Fruit fly (Drosophila melanogaster) ovary, adult (tissue): ENCODE measurements around the gene CG16800.
A peak's percentile ranks its signal among the peaks of the same experiment; 100 is the strongest.

ENCODE experiments used
- CG17801 ChIP-seq: fragments of 200-800 bp; optimal IDR thresholded peaks from 2 replicates; lab custom pipeline; 2019; ENCODE audit warnings: missing biosample characterization, mild to moderate bottlenecking, missing genetic modification characterization, moderate library complexity; ENCODE audit not compliant: partially characterized antibody

Gene CG16800

dm6 chr2L:12966290-12966689, at the start of gene CG16800:
TSS of gene CG16800 (plus strand) at chr2L:12966590.
- TF ChIP-seq CG17801 (GFP tag; lab: Kevin White, UChicago), result no peak

DNA sequence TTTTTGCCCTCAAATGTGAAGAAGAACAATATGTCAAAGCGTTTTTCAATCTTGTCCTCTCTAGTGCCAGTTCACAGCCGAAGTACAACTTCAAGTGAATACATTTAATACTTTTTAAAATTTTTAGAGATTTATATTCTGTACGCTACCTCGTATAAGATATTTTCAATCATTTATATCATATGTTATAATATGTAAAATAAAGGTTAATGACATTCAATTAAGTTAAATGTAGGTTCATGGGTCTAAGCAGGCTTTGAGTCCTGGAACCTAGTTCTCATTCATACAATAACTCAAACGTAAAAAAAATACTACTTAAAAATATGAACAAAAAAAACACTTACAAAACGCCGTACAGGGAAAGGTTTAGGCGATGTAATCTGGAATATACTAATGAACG, 45.6 kb upstream of the CG16800 start, which contains the start of gene ACXA:
Gene ACXA, plus strand, starts transcription at position 301 of the 400 bp plus-strand sequence.
- no peak for TF ChIP-seq CG17801 (GFP tag; lab: Kevin White, UChicago)

DNA sequence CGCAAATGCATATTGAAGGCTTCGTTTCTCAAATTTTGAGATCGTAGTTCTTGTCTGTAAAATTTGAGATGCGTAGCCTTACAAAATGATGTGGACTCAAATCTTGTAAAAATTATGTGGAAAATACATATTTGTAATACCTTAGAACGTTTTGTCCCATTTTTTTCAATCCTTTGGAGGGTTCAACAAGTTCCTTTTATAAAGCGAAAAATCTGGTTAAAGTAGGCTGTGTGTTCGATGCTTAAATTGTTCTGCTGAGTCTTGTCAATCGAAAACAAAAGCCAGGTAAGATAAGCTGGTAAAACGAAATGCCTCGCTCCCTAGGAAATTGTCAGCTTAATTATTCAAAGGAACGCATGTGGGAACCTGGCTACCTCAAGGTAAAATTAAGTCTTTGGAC, 41.1 kb upstream of the CG16800 start, which contains the start of gene ACXE:
Gene ACXE, plus strand, starts transcription at position 301 of the 400 bp plus-strand sequence.
- no peak for TF ChIP-seq CG17801 (GFP tag; lab: Kevin White, UChicago)

DNA sequence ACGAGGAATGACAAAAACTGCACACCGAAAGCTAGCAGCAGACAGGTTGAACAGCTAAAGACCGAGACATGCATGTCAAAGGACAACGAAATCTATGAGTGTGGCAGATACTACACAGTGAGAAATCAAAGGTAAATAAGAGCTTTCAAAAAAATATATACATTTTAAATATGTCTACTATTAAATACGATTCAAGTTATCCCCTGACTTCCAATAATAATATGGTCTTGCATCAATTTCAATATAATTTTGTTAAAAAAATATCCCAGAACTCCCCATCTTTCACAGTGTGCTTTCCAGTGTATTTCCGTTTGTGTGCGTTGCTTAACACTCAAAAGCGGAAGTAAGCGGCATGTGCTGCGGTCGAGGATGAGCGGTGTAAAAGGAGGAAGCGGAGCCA, 33.4 kb upstream of the CG16800 start:
- no peak for TF ChIP-seq CG17801 (GFP tag; lab: Kevin White, UChicago)

DNA sequence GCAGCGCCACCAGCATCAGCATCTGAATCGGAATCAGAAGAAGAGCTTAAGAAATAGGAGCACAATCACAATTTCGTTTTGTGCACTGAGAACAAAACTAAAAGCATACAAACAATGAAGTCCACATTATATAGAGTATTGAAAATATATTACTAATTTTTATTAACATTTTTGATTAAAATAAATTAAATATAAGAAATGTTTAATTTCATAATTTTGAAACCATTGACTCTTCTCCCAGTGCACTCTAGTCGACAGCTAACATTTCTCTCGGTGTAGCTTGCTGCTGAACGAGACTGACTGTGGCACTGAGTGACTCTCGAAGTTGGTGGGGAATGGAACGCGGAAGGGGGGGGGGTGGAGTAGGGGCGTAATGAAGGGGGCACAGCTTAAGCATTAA, 15.7 kb upstream of the CG16800 start:
- TF ChIP-seq CG17801 (GFP tag; lab: Kevin White, UChicago), result no peak

DNA sequence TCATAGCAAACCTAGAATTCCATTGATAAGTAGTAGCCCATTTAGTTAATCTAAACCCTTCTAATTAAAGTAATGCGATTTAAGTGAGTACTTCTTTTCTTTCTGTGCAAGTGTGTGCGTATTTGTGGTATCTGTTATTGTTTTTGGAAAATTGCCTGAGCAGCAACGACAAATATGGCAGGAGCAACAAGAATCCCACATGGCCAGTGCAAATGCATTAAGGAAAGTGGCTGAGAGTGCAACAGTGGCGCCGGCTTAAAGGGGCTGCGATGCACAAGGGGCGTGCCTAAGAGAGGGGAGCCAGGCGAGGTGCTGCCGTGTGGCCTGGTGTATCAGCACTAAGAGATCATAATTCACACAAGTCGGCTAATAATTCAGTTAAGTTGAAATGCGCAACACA, 3.2 kb downstream of the CG16800 start:
- TF ChIP-seq CG17801 (GFP tag; lab: Kevin White, UChicago), result no peak

DNA sequence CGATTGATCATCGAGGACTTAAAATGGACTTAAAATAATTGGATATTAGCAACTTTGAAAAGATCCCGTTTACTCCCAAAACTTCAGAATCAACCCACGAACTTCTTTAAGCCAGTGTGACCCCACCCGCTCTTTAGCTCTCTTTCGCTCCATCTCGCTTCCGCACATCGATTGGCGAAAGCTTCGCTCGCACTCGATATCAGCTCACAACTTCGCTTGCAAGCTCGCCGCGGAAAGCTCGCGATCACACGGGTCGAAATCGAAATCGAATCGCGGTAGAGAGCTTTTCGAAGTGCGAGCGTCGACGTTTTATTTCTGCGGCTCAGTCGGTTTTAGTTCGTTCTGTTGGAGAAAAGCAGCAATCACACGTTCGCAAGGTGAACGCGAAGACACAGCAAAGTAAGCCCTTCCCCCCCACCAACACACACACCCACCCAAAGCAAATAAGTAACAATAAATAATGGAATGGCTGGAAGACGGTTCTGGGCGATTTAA, 7.7 kb downstream of the CG16800 start, which contains the start of gene Vha68-2:
Gene Vha68-2, plus strand, starts transcription at position 278 of the 495 bp plus-strand sequence.
- peak; percentile 66 for TF ChIP-seq CG17801 (GFP tag; lab: Kevin White, UChicago)

dm6 chr2L:12974562-12975366, 8.4 kb downstream of the CG16800 start:
- no peak for TF ChIP-seq CG17801 (GFP tag; lab: Kevin White, UChicago)

dm6 chr2L:12975367-12975655, 8.9 kb downstream of the CG16800 start:
- TF ChIP-seq CG17801 (GFP tag; lab: Kevin White, UChicago), result no peak

DNA sequence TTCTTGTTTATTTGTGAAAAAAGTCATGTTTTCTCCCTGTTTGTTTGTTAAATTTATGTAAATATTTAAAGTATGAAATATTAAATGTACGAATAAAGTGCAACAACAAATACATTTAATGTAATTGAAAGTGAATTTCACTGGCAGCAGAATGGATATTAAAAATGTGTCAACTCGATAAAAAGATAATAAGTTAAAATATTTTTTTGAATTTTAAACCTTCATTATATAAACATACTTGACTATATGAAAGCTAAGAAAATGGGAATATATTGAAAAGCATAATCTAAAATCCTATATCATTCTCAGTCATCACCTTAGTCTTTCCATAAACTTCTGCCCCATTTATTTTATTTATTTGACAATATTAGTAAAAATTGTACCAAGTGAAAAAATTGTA, 12.1 kb downstream of the CG16800 start, which contains the start of gene Vha68-3:
Gene Vha68-3, plus strand, starts transcription at position 301 of the 400 bp plus-strand sequence.
- TF ChIP-seq CG17801 (GFP tag; lab: Kevin White, UChicago), result no peak

DNA sequence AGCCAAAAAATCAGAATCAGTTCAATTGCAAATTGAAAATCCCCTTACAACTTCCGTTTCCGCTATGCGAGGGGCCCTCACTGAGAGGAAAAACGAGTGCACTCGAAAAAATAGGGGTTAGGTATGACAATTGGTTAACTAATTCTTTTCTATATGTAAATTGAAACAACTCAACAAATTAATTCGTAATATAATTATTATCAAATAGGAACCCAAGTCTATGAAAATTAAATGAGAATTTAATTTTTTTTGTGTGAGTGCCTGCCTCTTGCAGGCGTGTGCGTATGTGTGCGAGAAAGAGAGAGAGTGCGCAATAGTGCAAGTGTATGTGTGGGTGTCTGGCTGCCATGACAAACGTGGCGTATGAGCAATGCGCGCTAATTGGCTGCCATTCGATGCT, 15.7 kb downstream of the CG16800 start:
- TF ChIP-seq CG17801 (GFP tag; lab: Kevin White, UChicago), result no peak

dm6 chr2L:12985043-12985442, 18.7 kb downstream of the CG16800 start:
- no peak for TF ChIP-seq CG17801 (GFP tag; lab: Kevin White, UChicago)

dm6 chr2L:13000393-13001001, 34.1 kb downstream of the CG16800 start, which contains the start of gene Yip1d1:
TSS of gene Yip1d1 (minus strand) at chr2L:13000635.
- peak; percentile 1 for TF ChIP-seq CG17801 (GFP tag; lab: Kevin White, UChicago)

dm6 chr2L:13003659-13004058, 37.3 kb downstream of the CG16800 start:
- TF ChIP-seq CG17801 (GFP tag; lab: Kevin White, UChicago), result no peak

- TF ChIP-seq CG17801 (GFP tag; lab: Kevin White, UChicago), result peak; percentile 53
These were observed 37.9 kb downstream of the CG16800 start, which contains the start of the genes Vha68-1 and mTor for dm6 chr2L:13004059-13004870. TSS of gene Vha68-1 (minus strand) at chr2L:13004107. TSS of gene mTor (plus strand) at chr2L:13004480.
